Worm (Caenorhabditis elegans): ENCODE measurements around the gene sqst-5.

DNA sequence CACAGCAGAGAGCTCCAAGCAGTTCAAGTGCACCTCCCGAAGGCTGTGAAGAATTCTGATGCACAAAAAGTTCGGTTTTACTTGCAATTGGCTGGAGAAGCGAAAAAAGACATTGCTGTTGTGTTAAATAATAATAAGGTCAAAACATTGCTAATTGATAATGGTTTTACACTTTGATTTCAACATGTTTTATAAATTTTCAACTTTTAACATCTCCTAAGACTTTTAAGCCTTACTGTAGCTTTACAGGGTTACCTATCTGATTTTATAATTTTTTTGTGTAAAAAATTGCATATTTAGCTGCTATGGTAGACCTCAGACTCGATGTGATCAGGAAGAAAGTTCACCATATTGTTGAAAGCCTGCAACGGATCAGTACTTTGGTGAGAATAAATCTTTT, 13.2 kb downstream of the sqst-5 start, which contains the start of gene pals-25:
- TF ChIP-seq dmd-8 (GFP tag; IDR thresholded peaks at IDR 0.05) = no peak
- TF ChIP-seq egl-43 (GFP tag; IDR thresholded peaks at IDR 0.05) = no peak
- no peak for TF ChIP-seq madf-9 (GFP tag; conservative IDR thresholded peaks at IDR 0.05)
- TF ChIP-seq zfp-3 (GFP tag; conservative IDR thresholded peaks at IDR 0.05) = no peak
- no peak for TF ChIP-seq snpc-4 (tag; optimal IDR thresholded peaks at IDR 0.05)
- no peak for TF ChIP-seq lir-3 (tag; optimal IDR thresholded peaks at IDR 0.05)
- TF ChIP-seq unc-62 (GFP tag; optimal IDR thresholded peaks at IDR 0.05 in 1 of 2) = no peak
- no peak for TF ChIP-seq unc-62 (tag; optimal IDR thresholded peaks at IDR 0.05)
- TF ChIP-seq egl-27 (tag; optimal IDR thresholded peaks at IDR 0.05) = no peak
- TF ChIP-seq lsy-2 (tag; optimal IDR thresholded peaks at IDR 0.05) = no peak
- no peak for TF ChIP-seq mes-2 (tag; optimal IDR thresholded peaks at IDR 0.05; ENCODE audit: poor library complexity, severe bottlenecking)
- TF ChIP-seq daf-12 (tag; optimal IDR thresholded peaks at IDR 0.05) = no peak
- TF ChIP-seq nhr-76 (tag; optimal IDR thresholded peaks at IDR 0.05) = no peak

Measured in whole organism, L4 larva.